Worm (Caenorhabditis elegans) whole organism, late embryonic: Measurements from ENCODE around the gene pqn-94.

Experiments used
- ceh-48 ChIP-seq: sonication (generic microtip); optimal IDR thresholded peaks from 2 replicates; lab custom pipeline; 2016; ENCODE audit warnings: missing genetic modification characterization, inconsistent platforms, missing compliant biosample characterization
- mec-3 ChIP-seq: sonication (generic microtip); optimal IDR thresholded peaks from 2 replicates; lab custom pipeline; 2016; ENCODE audit warnings: borderline replicate concordance, missing genetic modification characterization, missing compliant biosample characterization
- pha-4 ChIP-seq: fragments of 150-350 bp; optimal IDR thresholded peaks from 2 replicates; lab custom pipeline; 2018; ENCODE audit warnings: missing biosample characterization, missing genetic modification reagents, missing genetic modification characterization
- ztf-16 ChIP-seq: sonication (generic microtip); optimal IDR thresholded peaks from 2 replicates; lab custom pipeline; 2017; ENCODE audit warnings: missing genetic modification characterization, missing compliant biosample characterization

- TF ChIP-seq ztf-16 (tag; lab: Kevin White, UChicago) (no peak), ceh-48 (tag; lab: Kevin White, UChicago) (no peak), pha-4 (tag; lab: Kevin White, UChicago) (no peak), mec-3 (tag; lab: Kevin White, UChicago) (no peak)
These were observed 37.8 kb upstream of the pqn-94 start, which contains the start of gene Y113G7C.1 for ce11 chrV:20317442-20317841.
